Worm (Caenorhabditis elegans) whole organism, late embryonic: ENCODE measurements around the gene scav-1.

ENCODE experiments used
- C08G9.2 ChIP-seq: sonication (generic microtip); optimal IDR thresholded peaks from 2 replicates; lab custom pipeline; 2016; ENCODE audit warnings: mild to moderate bottlenecking, missing genetic modification characterization, moderate library complexity, missing compliant biosample characterization
- C38D4.7 ChIP-seq: fragments of 200-800 bp; sonication (Bioruptor generic); optimal IDR thresholded peaks from 2 replicates; lab custom pipeline; 2018; ENCODE audit warnings: mild to moderate bottlenecking, missing genetic modification characterization, moderate library complexity, missing compliant biosample characterization
- F13H6.1 ChIP-seq: sonication (generic microtip); optimal IDR thresholded peaks from 2 replicates; lab custom pipeline; 2016; ENCODE audit warnings: missing genetic modification characterization, missing compliant biosample characterization
- K09A11.1 ChIP-seq: sonication (generic microtip); optimal IDR thresholded peaks from 2 replicates; lab custom pipeline; 2017; ENCODE audit warnings: antibody characterized with exemption, mild to moderate bottlenecking, missing genetic modification characterization, missing compliant biosample characterization; ENCODE audit not compliant: insufficient read depth
- T23F11.4 ChIP-seq: fragments of 200-800 bp; sonication (Bioruptor generic); optimal IDR thresholded peaks from 2 replicates; lab custom pipeline; 2018; ENCODE audit warnings: mild to moderate bottlenecking, missing genetic modification characterization, missing compliant biosample characterization
- Y22D7AL.16 ChIP-seq: sonication (generic microtip); optimal IDR thresholded peaks from 2 replicates; lab custom pipeline; 2016; ENCODE audit warnings: missing genetic modification characterization, missing compliant biosample characterization
- ahr-1 ChIP-seq: sonication (generic microtip); optimal IDR thresholded peaks from 2 replicates; lab custom pipeline; 2016; ENCODE audit warnings: missing genetic modification characterization, missing compliant biosample characterization
- ceh-14 ChIP-seq: sonication (generic microtip); optimal IDR thresholded peaks from 2 replicates; lab custom pipeline; 2016; ENCODE audit warnings: missing genotype, missing genetic modification characterization, missing compliant biosample characterization
- ceh-18 ChIP-seq: sonication (generic microtip); optimal IDR thresholded peaks from 2 replicates; lab custom pipeline; 2016; ENCODE audit warnings: missing genetic modification characterization, missing compliant biosample characterization
- ceh-2 ChIP-seq: sonication (generic microtip); optimal IDR thresholded peaks from 2 replicates; lab custom pipeline; 2016; ENCODE audit warnings: missing genotype, missing genetic modification characterization, missing compliant biosample characterization
- ceh-22 ChIP-seq: sonication (generic microtip); optimal IDR thresholded peaks from 2 replicates; lab custom pipeline; 2017; ENCODE audit warnings: missing biosample characterization, missing genetic modification characterization
- ceh-24 ChIP-seq: sonication (generic microtip); optimal IDR thresholded peaks from 2 replicates; lab custom pipeline; 2016; ENCODE audit warnings: mild to moderate bottlenecking, missing genetic modification characterization, missing compliant biosample characterization
- ceh-30 ChIP-seq: fragments of 150-350 bp; optimal IDR thresholded peaks from 2 replicates; lab custom pipeline; 2014; ENCODE audit warnings: missing biosample characterization, missing genetic modification characterization
- ceh-31 ChIP-seq: sonication (generic microtip); optimal IDR thresholded peaks from 2 replicates; lab custom pipeline; 2016; ENCODE audit warnings: missing genetic modification characterization, missing compliant biosample characterization
- ceh-34 ChIP-seq: sonication (generic microtip); optimal IDR thresholded peaks from 2 replicates; lab custom pipeline; 2016; ENCODE audit warnings: mild to moderate bottlenecking, missing genetic modification characterization, missing compliant biosample characterization
- ceh-45 ChIP-seq: fragments of 200-800 bp; sonication (Bioruptor generic); IDR thresholded peaks from 2 replicates; pipeline ENCODE4 v1.3.6; 2022; ENCODE audit warnings: missing genetic modification reagents, missing genetic modification characterization, missing compliant biosample characterization
- ceh-48 ChIP-seq: sonication (generic microtip); optimal IDR thresholded peaks from 2 replicates; lab custom pipeline; 2016; ENCODE audit warnings: missing genetic modification characterization, inconsistent platforms, missing compliant biosample characterization
- ceh-6 ChIP-seq: fragments of 200-800 bp; sonication (Bioruptor generic); optimal IDR thresholded peaks from 2 replicates; lab custom pipeline; 2018; ENCODE audit warnings: mild to moderate bottlenecking, missing genetic modification characterization, missing compliant biosample characterization
- che-1 ChIP-seq: sonication (generic microtip); optimal IDR thresholded peaks from 2 replicates; lab custom pipeline; 2016; ENCODE audit warnings: mild to moderate bottlenecking, missing genetic modification characterization, missing compliant biosample characterization
- dmd-4 ChIP-seq: sonication (generic microtip); optimal IDR thresholded peaks from 2 replicates; lab custom pipeline; 2016; ENCODE audit warnings: borderline replicate concordance, missing genetic modification characterization, missing compliant biosample characterization
- dve-1 ChIP-seq: sonication (generic microtip); optimal IDR thresholded peaks from 2 replicates; lab custom pipeline; 2017; ENCODE audit warnings: antibody characterized with exemption, mild to moderate bottlenecking, missing genetic modification characterization, missing compliant biosample characterization
- elt-2 ChIP-seq: sonication (generic microtip); optimal IDR thresholded peaks from 2 replicates; lab custom pipeline; 2016; ENCODE audit warnings: missing genetic modification reagents, missing genetic modification characterization, missing compliant biosample characterization
- eyg-1 ChIP-seq: sonication (generic microtip); optimal IDR thresholded peaks from 2 replicates; lab custom pipeline; 2016; ENCODE audit warnings: missing genotype, missing genetic modification characterization, missing compliant biosample characterization
- fax-1 ChIP-seq: sonication (generic microtip); optimal IDR thresholded peaks from 2 replicates; lab custom pipeline; 2016; ENCODE audit warnings: missing genotype, missing genetic modification characterization, missing compliant biosample characterization
- fkh-10 ChIP-seq: fragments of 150-350 bp; optimal IDR thresholded peaks from 2 replicates; lab custom pipeline; 2014; ENCODE audit warnings: missing biosample characterization, missing genetic modification reagents, missing genetic modification characterization
- fkh-6 ChIP-seq: sonication (generic microtip); optimal IDR thresholded peaks from 2 replicates; lab custom pipeline; 2016; ENCODE audit warnings: missing genetic modification characterization, missing compliant biosample characterization
- gmeb-2 ChIP-seq: sonication (generic microtip); optimal IDR thresholded peaks from 2 replicates; lab custom pipeline; 2016; ENCODE audit warnings: missing genetic modification characterization, inconsistent platforms, missing compliant biosample characterization
- hlh-30 ChIP-seq: sonication (generic microtip); optimal IDR thresholded peaks from 2 replicates; lab custom pipeline; 2017; ENCODE audit warnings: antibody characterized with exemption, missing genetic modification characterization, missing compliant biosample characterization; ENCODE audit not compliant: insufficient read depth
- hlh-6 ChIP-seq: sonication (generic microtip); optimal IDR thresholded peaks from 2 replicates; lab custom pipeline; 2016; ENCODE audit warnings: missing genotype, missing genetic modification characterization, missing compliant biosample characterization
- lin-11 ChIP-seq: fragments of 200-800 bp; sonication (Bioruptor generic); optimal IDR thresholded peaks from 2 replicates; lab custom pipeline; 2018; ENCODE audit warnings: mild to moderate bottlenecking, missing genetic modification characterization, missing compliant biosample characterization
- madf-2 ChIP-seq: sonication (generic microtip); optimal IDR thresholded peaks from 2 replicates; lab custom pipeline; 2017; ENCODE audit warnings: missing genetic modification characterization, missing compliant biosample characterization
- mec-3 ChIP-seq: sonication (generic microtip); optimal IDR thresholded peaks from 2 replicates; lab custom pipeline; 2016; ENCODE audit warnings: borderline replicate concordance, missing genetic modification characterization, missing compliant biosample characterization
- npax-4 ChIP-seq: sonication (generic microtip); optimal IDR thresholded peaks from 2 replicates; lab custom pipeline; 2016; ENCODE audit warnings: missing genetic modification characterization, missing compliant biosample characterization
- odd-2 ChIP-seq: sonication (generic microtip); optimal IDR thresholded peaks from 2 replicates; lab custom pipeline; 2017; ENCODE audit warnings: antibody characterized with exemption, mild to moderate bottlenecking, missing genetic modification characterization, missing compliant biosample characterization
- pat-9 ChIP-seq: fragments of 200-800 bp; sonication (Bioruptor generic); optimal IDR thresholded peaks from 2 replicates; lab custom pipeline; 2018; ENCODE audit warnings: mild to moderate bottlenecking, missing genetic modification characterization, moderate library complexity, missing compliant biosample characterization
- pax-1 ChIP-seq: fragments of 150-350 bp; optimal IDR thresholded peaks from 2 replicates; lab custom pipeline; 2014; ENCODE audit warnings: missing biosample characterization, missing genetic modification characterization
- pha-2 ChIP-seq: sonication (generic microtip); optimal IDR thresholded peaks from 2 replicates; lab custom pipeline; 2017; ENCODE audit warnings: mild to moderate bottlenecking, missing genetic modification characterization, missing compliant biosample characterization
- pros-1 ChIP-seq: fragments of 150-350 bp; optimal IDR thresholded peaks from 2 replicates; lab custom pipeline; 2014; ENCODE audit warnings: missing biosample characterization, missing genetic modification reagents, missing genetic modification characterization
- ref-2 ChIP-seq: sonication (generic microtip); optimal IDR thresholded peaks from 2 replicates; lab custom pipeline; 2016; ENCODE audit warnings: missing genetic modification characterization, missing compliant biosample characterization
- rnt-1 ChIP-seq: sonication (generic microtip); optimal IDR thresholded peaks from 2 replicates; lab custom pipeline; 2016; ENCODE audit warnings: missing genetic modification characterization, missing compliant biosample characterization
- sdc-2 ChIP-seq: sonication (generic microtip); optimal IDR thresholded peaks from 2 replicates; lab custom pipeline; 2016; ENCODE audit warnings: missing genotype, missing genetic modification characterization, missing compliant biosample characterization
- sox-2 ChIP-seq: fragments of 200-800 bp; sonication (Bioruptor generic); IDR thresholded peaks from 2 replicates; pipeline ENCODE4 v1.3.6; 2022; ENCODE audit warnings: missing genetic modification reagents, missing genetic modification characterization, missing compliant biosample characterization
- sox-4 ChIP-seq: sonication (generic microtip); optimal IDR thresholded peaks from 2 replicates; lab custom pipeline; 2017; ENCODE audit warnings: mild to moderate bottlenecking, missing genetic modification characterization, inconsistent platforms, missing compliant biosample characterization
- ttx-3 ChIP-seq: sonication (generic microtip); optimal IDR thresholded peaks from 2 replicates; lab custom pipeline; 2016; ENCODE audit warnings: missing genetic modification reagents, missing genetic modification characterization, missing compliant biosample characterization
- unc-86 ChIP-seq: sonication (generic microtip); optimal IDR thresholded peaks from 2 replicates; lab custom pipeline; 2016; ENCODE audit warnings: missing genetic modification characterization, missing compliant biosample characterization
- zip-5 ChIP-seq: sonication (generic microtip); optimal IDR thresholded peaks from 2 replicates; lab custom pipeline; 2016; ENCODE audit warnings: missing genetic modification characterization, missing compliant biosample characterization

scav-1 gene

ce11 chrX:5407271-5407670, 6.9 kb upstream of the scav-1 start (continued):
- TF ChIP-seq ceh-31 (tag; lab: Kevin White, UChicago): no peak
- TF ChIP-seq pax-1 (tag; lab: Kevin White, UChicago): no peak
- peak; percentile 31 for TF ChIP-seq zip-5 (tag; lab: Kevin White, UChicago)
- TF ChIP-seq ceh-48 (tag; lab: Kevin White, UChicago): no peak
- TF ChIP-seq madf-2 (tag; lab: Kevin White, UChicago): peak; percentile 31
- TF ChIP-seq che-1 (tag; lab: Kevin White, UChicago): peak; percentile 35
- no peak for TF ChIP-seq ceh-22
- TF ChIP-seq sdc-2 (tag; lab: Kevin White, UChicago): peak; percentile 65
- no peak for TF ChIP-seq odd-2 (tag; lab: Kevin White, UChicago)
- TF ChIP-seq fkh-6: no peak
- TF ChIP-seq lin-11 (tag; lab: Kevin White, UChicago): no peak
- peak; percentile 42 for TF ChIP-seq fax-1 (tag; lab: Kevin White, UChicago)
- no peak for TF ChIP-seq mec-3 (tag; lab: Kevin White, UChicago)
- peak; percentile 4 for TF ChIP-seq Y22D7AL.16 (tag; lab: Kevin White, UChicago)
- peak; percentile 16 for TF ChIP-seq F13H6.1
- peak; percentile 37 for TF ChIP-seq C38D4.7 (GFP tag; lab: Kevin White, UChicago)
- no peak for TF ChIP-seq sox-2 (GFP tag; lab: Robert Waterston, UW)
- TF ChIP-seq T23F11.4 (GFP tag; lab: Kevin White, UChicago): no peak
- no peak for TF ChIP-seq eyg-1 (tag; lab: Kevin White, UChicago)
- TF ChIP-seq ref-2 (tag; lab: Kevin White, UChicago): no peak
- no peak for TF ChIP-seq dve-1 (tag; lab: Kevin White, UChicago)
- peak; percentile 18 for TF ChIP-seq ceh-14 (tag; lab: Kevin White, UChicago)
- TF ChIP-seq gmeb-2 (tag; lab: Kevin White, UChicago): peak; percentile 32
- no peak for TF ChIP-seq ceh-45 (GFP tag; lab: Robert Waterston, UW)
- no peak for TF ChIP-seq ttx-3
- no peak for TF ChIP-seq hlh-6 (tag; lab: Kevin White, UChicago)
- no peak for TF ChIP-seq rnt-1 (tag; lab: Kevin White, UChicago)
- TF ChIP-seq elt-2 (tag; lab: Kevin White, UChicago): peak; percentile 59
- TF ChIP-seq pros-1: no peak
- TF ChIP-seq ceh-24 (tag; lab: Kevin White, UChicago): no peak
- no peak for TF ChIP-seq C08G9.2
- peak; percentile 3 for TF ChIP-seq ceh-18
- no peak for TF ChIP-seq hlh-30 (tag; lab: Kevin White, UChicago)
- no peak for TF ChIP-seq K09A11.1 (tag; lab: Kevin White, UChicago)
- TF ChIP-seq ceh-30: no peak

ce11 chrX:5406345-5406744, 6.0 kb upstream of the scav-1 start, which contains the start of gene C03F11.4:
Gene C03F11.4 (minus strand): TSS chrX:5406445.
- TF ChIP-seq fkh-10 (GFP tag; lab: Kevin White, UChicago): no peak
- no peak for TF ChIP-seq fax-1 (tag; lab: Kevin White, UChicago)
- no peak for TF ChIP-seq ceh-2 (tag; lab: Kevin White, UChicago)
- no peak for TF ChIP-seq madf-2 (tag; lab: Kevin White, UChicago)
- no peak for TF ChIP-seq ceh-31 (tag; lab: Kevin White, UChicago)
- TF ChIP-seq C38D4.7 (GFP tag; lab: Kevin White, UChicago): no peak
- no peak for TF ChIP-seq lin-11 (tag; lab: Kevin White, UChicago)
- no peak for TF ChIP-seq pat-9
- TF ChIP-seq pros-1: no peak
- TF ChIP-seq unc-86 (tag; lab: Kevin White, UChicago): no peak
- TF ChIP-seq ahr-1 (tag; lab: Kevin White, UChicago): no peak
- TF ChIP-seq npax-4: no peak
- no peak for TF ChIP-seq dmd-4 (tag; lab: Kevin White, UChicago)
- TF ChIP-seq ceh-22: no peak
- TF ChIP-seq sox-4 (tag; lab: Kevin White, UChicago): no peak
- no peak for TF ChIP-seq pha-2 (tag; lab: Kevin White, UChicago)
- TF ChIP-seq ref-2 (tag; lab: Kevin White, UChicago): no peak
- no peak for TF ChIP-seq rnt-1 (tag; lab: Kevin White, UChicago)
- TF ChIP-seq ceh-6 (GFP tag; lab: Kevin White, UChicago): no peak
- TF ChIP-seq ceh-34: no peak
